Fruit fly (Drosophila melanogaster): ENCODE measurements around the gene SmydA-9.
A peak's percentile ranks its signal among the peaks of the same experiment; 100 is the strongest.

SmydA-9 gene

DNA sequence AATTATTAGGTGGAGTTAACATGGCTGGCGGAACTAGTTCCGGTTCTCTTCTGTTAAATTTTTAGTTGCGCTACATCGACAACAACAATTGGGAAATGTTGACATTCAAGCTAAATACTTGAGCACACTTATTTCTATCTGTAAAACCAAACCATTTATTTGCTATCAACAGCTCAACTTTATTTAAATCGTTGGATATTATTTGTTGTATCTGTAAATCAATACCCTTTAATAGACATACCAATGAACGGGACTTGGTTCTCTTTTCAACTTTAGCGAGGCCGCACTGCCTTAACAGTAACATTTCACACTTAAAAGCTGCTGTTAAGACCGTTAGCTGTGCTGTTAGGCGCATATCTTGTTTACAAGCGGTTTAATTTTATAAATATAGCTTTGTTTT lies 17.1 kb downstream of the SmydA-9 start, which contains the start of gene CG12106 (continued):
- TF ChIP-seq pdm3 (GFP tag; optimal IDR thresholded peaks at IDR 0.05) (peak; percentile 62), lz (GFP tag; optimal IDR thresholded peaks at IDR 0.05) (peak; percentile 63), CG6163 (GFP tag; IDR thresholded peaks at IDR 0.05) (no peak), CG11294 (GFP tag; IDR thresholded peaks at IDR 0.05) (0 out of 2 replicates have a peak, but pooled peaks have one; percentile 40), achi (GFP tag; optimal IDR thresholded peaks at IDR 0.05) (peak; percentile 46), topi (GFP tag; optimal IDR thresholded peaks at IDR 0.05) (peak; percentile 60), fkh (GFP tag; optimal IDR thresholded peaks at IDR 0.05) (peak; percentile 72), Ets96B (tag; optimal IDR thresholded peaks at IDR 0.05) (no peak), CG10669 (GFP tag; optimal IDR thresholded peaks at IDR 0.05) (peak; percentile 53), Eip75B (GFP tag; optimal IDR thresholded peaks at IDR 0.05) (peak; percentile 42), CG15336 (GFP tag; IDR thresholded peaks at IDR 0.05) (peak; percentile 52), cyc (GFP tag; optimal IDR thresholded peaks at IDR 0.05) (peak; percentile 65), CG1621 (tag; optimal IDR thresholded peaks at IDR 0.05) (peak; percentile 31), CG6792 (GFP tag; optimal IDR thresholded peaks at IDR 0.05) (peak; percentile 38)

DNA sequence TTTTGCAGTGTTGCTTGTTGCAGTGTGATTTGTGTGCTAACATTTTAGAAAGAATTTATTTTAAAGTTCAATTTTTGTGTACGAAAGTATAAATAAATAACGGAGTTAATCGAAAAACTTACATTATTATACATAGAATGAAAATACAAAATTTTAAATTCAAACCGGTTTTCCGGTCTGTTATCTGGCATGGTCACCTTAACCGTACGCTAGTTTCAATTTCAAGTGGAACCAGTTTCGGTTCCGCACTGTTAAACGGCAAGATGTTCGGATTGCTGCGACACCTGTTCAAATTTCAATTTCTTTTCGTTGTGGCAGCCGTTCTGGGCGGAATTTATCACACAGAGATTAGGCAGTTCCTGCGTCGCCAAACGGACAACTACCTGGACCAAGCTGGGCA lies 18.3 kb downstream of the SmydA-9 start, which contains the start of gene CG12056:
CG12056 (plus strand) TSS at position 241 of the 400 bp plus-strand sequence.
- TF ChIP-seq Eip78C (GFP tag): peak; percentile 9
- no peak for TF ChIP-seq OdsH (GFP tag; optimal IDR thresholded peaks at IDR 0.05)

DNA sequence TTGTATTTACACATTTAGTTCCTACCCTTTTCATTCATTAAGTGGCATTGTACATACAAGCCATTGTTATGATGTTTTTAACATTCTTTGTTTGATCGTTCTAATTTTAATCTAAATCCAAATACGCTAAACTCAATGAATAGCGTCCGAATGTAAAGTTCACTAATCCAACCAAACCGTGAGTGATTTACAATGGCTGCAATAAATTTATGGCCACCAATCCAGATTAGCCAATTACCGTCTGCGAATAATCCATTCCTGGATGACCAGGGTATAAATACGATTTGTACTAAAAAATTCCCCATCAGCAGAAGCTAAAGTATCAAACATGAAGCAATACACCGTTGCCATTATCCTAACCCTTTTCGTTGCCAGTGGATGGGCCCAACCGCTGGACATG lies 19.3 kb downstream of the SmydA-9 start, which contains the start of gene CG12057:
CG12057 (plus strand) TSS at position 301 of the 400 bp plus-strand sequence.
- TF ChIP-seq Hr38 (GFP tag; optimal IDR thresholded peaks at IDR 0.05) (no peak), achi (GFP tag; optimal IDR thresholded peaks at IDR 0.05) (no peak), CG6808 (GFP tag; optimal IDR thresholded peaks at IDR 0.05) (no peak), Eip93F (GFP tag; optimal IDR thresholded peaks at IDR 0.05) (no peak), CG10669 (GFP tag; optimal IDR thresholded peaks at IDR 0.05) (no peak), dac (GFP tag; optimal IDR thresholded peaks at IDR 0.05) (no peak), CG3919 (GFP tag; optimal IDR thresholded peaks at IDR 0.05) (no peak), CG11902 (GFP tag; optimal IDR thresholded peaks at IDR 0.05) (no peak)

DNA sequence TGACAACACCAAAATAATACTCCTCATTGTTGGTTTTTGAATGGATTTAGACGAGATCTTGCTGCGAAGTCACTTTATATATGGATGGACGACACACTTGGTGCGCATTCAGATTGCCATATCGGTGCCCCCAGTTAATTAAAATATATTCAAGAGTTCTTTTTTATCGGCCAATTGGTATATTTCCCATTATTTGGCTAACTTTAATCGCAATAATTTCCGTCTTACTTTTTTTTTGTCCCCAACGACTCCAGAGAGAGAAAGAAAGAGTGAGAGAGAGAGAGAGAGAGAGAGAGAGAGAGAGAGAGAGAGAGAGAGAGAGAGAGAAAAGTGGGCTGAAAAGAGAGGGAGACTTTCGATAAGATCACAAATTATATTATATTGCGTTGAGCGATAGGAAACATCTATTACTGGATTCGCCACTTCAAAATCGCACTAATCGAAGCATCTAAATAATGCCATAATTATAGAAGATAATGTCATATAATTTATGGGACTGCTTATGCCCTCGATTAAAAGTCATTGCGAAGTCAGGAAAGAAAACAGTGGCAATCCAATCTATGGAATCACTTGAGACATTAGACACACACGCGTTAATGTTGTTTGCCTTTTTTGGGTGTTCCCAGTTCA lies 20.0 kb downstream of the SmydA-9 start, which contains the start of gene CG12115:
CG12115 (minus strand) TSS at position 51 of the 630 bp plus-strand sequence.
- TF ChIP-seq Smox (GFP tag; optimal IDR thresholded peaks at IDR 0.05) (no peak), vri (GFP tag; optimal IDR thresholded peaks at IDR 0.05) (peak; percentile 13)

DNA sequence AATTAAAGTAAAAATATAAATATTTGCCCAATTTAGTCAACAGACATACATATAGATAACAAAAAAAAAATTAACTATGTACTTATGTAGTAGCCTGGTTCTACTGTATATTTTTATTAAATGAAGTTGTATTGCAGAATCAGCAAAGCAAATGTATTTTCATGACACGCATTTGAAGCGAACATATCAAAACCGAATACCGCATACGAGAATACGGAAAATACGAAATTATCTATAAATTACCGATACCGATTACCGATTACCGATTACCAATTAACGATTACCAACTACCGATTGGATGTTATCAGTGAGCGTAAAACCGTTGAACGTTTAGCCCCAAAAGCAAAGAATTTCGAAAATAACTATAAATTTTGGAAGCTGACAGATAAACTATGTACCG lies 23.3 kb downstream of the SmydA-9 start:
- TF ChIP-seq Gug (GFP tag; IDR thresholded peaks at IDR 0.05) (no peak), CG6808 (GFP tag; optimal IDR thresholded peaks at IDR 0.05) (no peak), Eip93F (GFP tag; optimal IDR thresholded peaks at IDR 0.05) (no peak), CG4318 (GFP tag; optimal IDR thresholded peaks at IDR 0.05) (no peak), Ets21C (GFP tag; optimal IDR thresholded peaks at IDR 0.05) (no peak), CG15336 (GFP tag; IDR thresholded peaks at IDR 0.05) (no peak), Lpt (GFP tag; optimal IDR thresholded peaks at IDR 0.05) (no peak), OdsH (GFP tag; optimal IDR thresholded peaks at IDR 0.05) (no peak), esn (GFP tag; optimal IDR thresholded peaks at IDR 0.05) (no peak), fd59A (GFP tag; optimal IDR thresholded peaks at IDR 0.05) (no peak), ss (GFP tag; optimal IDR thresholded peaks at IDR 0.05) (no peak)

DNA sequence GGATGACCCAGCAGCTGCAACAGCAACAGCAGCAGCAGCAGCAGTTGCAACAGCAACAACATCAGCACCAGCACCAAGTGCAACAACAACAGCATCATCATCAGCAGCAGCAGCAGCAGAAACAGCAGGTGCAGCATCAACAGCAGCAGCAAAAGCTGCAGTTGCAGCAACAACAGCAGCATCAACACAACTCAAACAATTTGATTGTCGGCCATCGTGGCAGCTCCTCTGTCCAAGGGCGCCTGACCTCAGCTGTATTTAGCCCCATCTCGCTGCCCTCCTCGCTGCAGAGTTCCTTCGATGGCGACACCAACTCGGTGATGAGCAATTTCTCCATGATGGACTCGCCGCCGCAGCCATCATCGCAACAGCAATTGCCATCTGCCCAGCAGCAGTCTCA lies 42.4 kb downstream of the SmydA-9 start:
- TF ChIP-seq CG34406 (GFP tag; optimal IDR thresholded peaks at IDR 0.05) (no peak), CG11294 (GFP tag; IDR thresholded peaks at IDR 0.05) (no peak), Sox15 (GFP tag; optimal IDR thresholded peaks at IDR 0.05) (no peak), CG8119 (GFP tag; IDR thresholded peaks at IDR 0.05) (no peak), Eip93F (GFP tag; optimal IDR thresholded peaks at IDR 0.05) (no peak), lz (GFP tag; optimal IDR thresholded peaks at IDR 0.05) (no peak), CG32006 (GFP tag; optimal IDR thresholded peaks at IDR 0.05) (no peak), Hr4 (GFP tag; optimal IDR thresholded peaks at IDR 0.05) (no peak), CG6163 (GFP tag; IDR thresholded peaks at IDR 0.05) (no peak), Hr39 (GFP tag; optimal IDR thresholded peaks at IDR 0.05) (no peak)
